Fruit fly (Drosophila melanogaster) whole organism, embryonic: ENCODE results near the gene Ssu72.

Source experiments
- BEAF-32 ChIP-seq: fragments of 200-800 bp; sonication (Bioruptor generic); optimal IDR thresholded peaks from 3 replicates; lab custom pipeline; 2017; ENCODE audit warnings: missing biosample characterization, missing genetic modification characterization, mild to moderate bottlenecking, moderate library complexity, missing genetic modification reagents
- CG10274 ChIP-seq: fragments of 200-800 bp; sonication (Bioruptor generic); optimal IDR thresholded peaks from 3 replicates; lab custom pipeline; 2017; ENCODE audit warnings: missing biosample characterization, mild to moderate bottlenecking, missing genetic modification characterization
- CG11398 ChIP-seq: fragments of 200-800 bp; sonication (Bioruptor generic); optimal IDR thresholded peaks from 2 replicates; lab custom pipeline; 2016; ENCODE audit warnings: missing biosample characterization, missing genetic modification characterization
- CG12236 ChIP-seq: fragments of 200-800 bp; sonication (Bioruptor generic); optimal IDR thresholded peaks from 2 replicates; lab custom pipeline; 2016; ENCODE audit warnings: missing biosample characterization, missing genetic modification characterization
- CG13287 ChIP-seq: fragments of 200-800 bp; sonication (Bioruptor generic); IDR thresholded peaks from 2 replicates; pipeline ENCODE4 v1.3.6; 2022; ENCODE audit warnings: missing biosample characterization, missing genetic modification characterization; ENCODE audit not compliant: partially characterized antibody
- CG1603 ChIP-seq: fragments of 200-800 bp; sonication (Bioruptor generic); optimal IDR thresholded peaks from 2 replicates; lab custom pipeline; 2019; ENCODE audit warnings: missing biosample characterization, mild to moderate bottlenecking, missing genetic modification characterization, moderate library complexity
- CG17361 ChIP-seq: fragments of 200-800 bp; sonication (Bioruptor generic); IDR thresholded peaks from 3 replicates; pipeline ENCODE4 v1.3.6; 2022; ENCODE audit warnings: missing biosample characterization, missing genetic modification characterization
- CG18764 ChIP-seq: fragments of 200-800 bp; sonication (Bioruptor generic); optimal IDR thresholded peaks from 3 replicates; lab custom pipeline; 2016; ENCODE audit warnings: missing biosample characterization, missing genetic modification characterization
- CG2116 ChIP-seq: fragments of 200-800 bp; sonication (Bioruptor generic); optimal IDR thresholded peaks from 3 replicates; lab custom pipeline; 2018; ENCODE audit warnings: missing biosample characterization, mild to moderate bottlenecking, missing genetic modification characterization
- CG34224 ChIP-seq: fragments of 200-800 bp; sonication (Bioruptor generic); IDR thresholded peaks from 3 replicates; pipeline ENCODE4 v1.3.6; 2022; ENCODE audit warnings: missing biosample characterization, missing genetic modification characterization; ENCODE audit not compliant: partially characterized antibody
- CG5180 ChIP-seq: fragments of 200-800 bp; sonication (Bioruptor generic); optimal IDR thresholded peaks from 3 replicates; lab custom pipeline; 2017; ENCODE audit warnings: missing biosample characterization, missing genetic modification characterization, mild to moderate bottlenecking, moderate library complexity, missing genetic modification reagents
- CG6272 ChIP-seq: fragments of 200-800 bp; sonication (Bioruptor generic); IDR thresholded peaks from 2 replicates; pipeline ENCODE4 v1.3.6; 2022; ENCODE audit warnings: missing biosample characterization, missing genetic modification characterization
- CG6854 ChIP-seq: fragments of 200-800 bp; sonication (Bioruptor generic); optimal IDR thresholded peaks from 3 replicates; lab custom pipeline; 2017; ENCODE audit warnings: missing biosample characterization, mild to moderate bottlenecking, missing genetic modification characterization
- CG7372 ChIP-seq: fragments of 200-800 bp; sonication (Bioruptor generic); IDR thresholded peaks from 2 replicates; pipeline ENCODE4 v1.3.6; 2022; ENCODE audit warnings: missing biosample characterization, missing genetic modification characterization
- CG7786 ChIP-seq: fragments of 200-800 bp; sonication (Bioruptor generic); optimal IDR thresholded peaks from 2 replicates; lab custom pipeline; 2016; ENCODE audit warnings: missing biosample characterization, missing genetic modification characterization
- CG7963 ChIP-seq: fragments of 200-800 bp; sonication (Bioruptor generic); IDR thresholded peaks from 3 replicates; pipeline ENCODE4 v1.3.6; 2022; ENCODE audit warnings: missing biosample characterization, missing genetic modification characterization; ENCODE audit not compliant: partially characterized antibody
- CG7987 ChIP-seq: fragments of 200-800 bp; sonication (Bioruptor generic); optimal IDR thresholded peaks from 2 replicates; lab custom pipeline; 2018; ENCODE audit warnings: missing biosample characterization, mild to moderate bottlenecking, missing genetic modification characterization, moderate library complexity
- CG9609 ChIP-seq: fragments of 200-800 bp; sonication (Bioruptor generic); optimal IDR thresholded peaks from 3 replicates; lab custom pipeline; 2016; ENCODE audit warnings: missing biosample characterization, missing genetic modification characterization
- Chrac-16 ChIP-seq: fragments of 200-800 bp; sonication (Bioruptor generic); optimal IDR thresholded peaks from 3 replicates; lab custom pipeline; 2016; ENCODE audit warnings: missing biosample characterization, missing genetic modification characterization
- Doc3 ChIP-seq: fragments of 200-800 bp; sonication (Bioruptor generic); IDR thresholded peaks from 3 replicates; pipeline ENCODE4 v1.3.6; 2022; ENCODE audit warnings: missing biosample characterization, missing genetic modification characterization; ENCODE audit not compliant: partially characterized antibody
- Dp ChIP-seq: fragments of 200-800 bp; sonication (Bioruptor generic); optimal IDR thresholded peaks from 2 replicates; lab custom pipeline; 2018; ENCODE audit warnings: missing biosample characterization, mild to moderate bottlenecking, missing genetic modification characterization, moderate library complexity
- E2f2 ChIP-seq: fragments of 200-800 bp; sonication (Bioruptor generic); IDR thresholded peaks from 2 replicates; pipeline ENCODE4 v1.3.6; 2022; ENCODE audit warnings: missing biosample characterization, missing genetic modification characterization
- Ets97D ChIP-seq: fragments of 200-800 bp; sonication (Bioruptor generic); optimal IDR thresholded peaks from 3 replicates; lab custom pipeline; 2016; ENCODE audit warnings: missing biosample characterization, missing genetic modification characterization
- MBD-R2 ChIP-seq: fragments of 200-800 bp; sonication (Bioruptor generic); IDR thresholded peaks from 2 replicates; pipeline ENCODE4 v1.3.6; 2022; ENCODE audit warnings: missing biosample characterization, missing genetic modification characterization
- Mad ChIP-seq: fragments of 200-800 bp; sonication (Bioruptor generic); optimal IDR thresholded peaks from 2 replicates; lab custom pipeline; 2016; ENCODE audit warnings: missing biosample characterization, missing genetic modification characterization
- Med ChIP-seq: fragments of 200-800 bp; sonication (Bioruptor generic); peaks from one replicate; lab custom pipeline; 2016; ENCODE audit warnings: missing biosample characterization, missing genetic modification characterization, mild to moderate bottlenecking, inconsistent platforms, moderate library complexity
- Opbp ChIP-seq: fragments of 200-800 bp; sonication (Bioruptor generic); IDR thresholded peaks from 3 replicates; pipeline ENCODE4 v1.3.6; 2022; ENCODE audit warnings: missing biosample characterization, missing genetic modification characterization; ENCODE audit not compliant: partially characterized antibody
- Scr ChIP-seq: fragments of 200-800 bp; sonication (Bioruptor generic); IDR thresholded peaks from 2 replicates; pipeline ENCODE4 v1.3.6; 2022; ENCODE audit warnings: missing biosample characterization, missing genetic modification characterization; ENCODE audit not compliant: partially characterized antibody
- YL-1 ChIP-seq: fragments of 200-800 bp; sonication (Bioruptor generic); optimal IDR thresholded peaks from 3 replicates; lab custom pipeline; 2017; ENCODE audit warnings: missing biosample characterization, mild to moderate bottlenecking, missing genetic modification characterization
- ato ChIP-seq: fragments of 200-800 bp; sonication (Bioruptor generic); IDR thresholded peaks from 2 replicates; pipeline ENCODE4 v1.3.6; 2022; ENCODE audit warnings: missing biosample characterization, missing genetic modification characterization; ENCODE audit not compliant: partially characterized antibody
- bab2 ChIP-seq: fragments of 200-800 bp; sonication (Bioruptor generic); optimal IDR thresholded peaks from 2 replicates; lab custom pipeline; 2016; ENCODE audit warnings: missing biosample characterization, missing genetic modification characterization
- crp ChIP-seq, 2 experiments: fragments of 200-800 bp; sonication (Bioruptor generic); optimal IDR thresholded peaks; 2 replicates in 1 of 2; 3 replicates in 1 of 2; lab custom pipeline; 2017; ENCODE audit warnings: missing biosample characterization in 2 of 2, missing genetic modification characterization in 2 of 2, mild to moderate bottlenecking in 1 of 2, moderate library complexity in 1 of 2
- cwo ChIP-seq: fragments of 200-800 bp; sonication (Bioruptor generic); optimal IDR thresholded peaks from 3 replicates; lab custom pipeline; 2017; ENCODE audit warnings: missing biosample characterization, missing genetic modification characterization, mild to moderate bottlenecking, moderate library complexity, missing genetic modification reagents
- eve ChIP-seq, 2 experiments: fragments of >200 bp; optimal IDR thresholded peaks; 2 replicates each; lab custom pipeline; 2017; ENCODE audit warnings: missing biosample characterization in 2 of 2, missing genetic modification characterization in 2 of 2
- hbn ChIP-seq: fragments of 200-800 bp; sonication (Bioruptor generic); IDR thresholded peaks from 2 replicates; pipeline ENCODE4 v1.3.6; 2022; ENCODE audit warnings: missing biosample characterization, missing genetic modification characterization; ENCODE audit not compliant: partially characterized antibody
- knrl ChIP-seq: fragments of 200-800 bp; sonication (Bioruptor generic); IDR thresholded peaks from 3 replicates; pipeline ENCODE4 v1.3.6; 2022; ENCODE audit warnings: missing biosample characterization, missing genetic modification characterization; ENCODE audit not compliant: partially characterized antibody
- mirr ChIP-seq: fragments of 200-800 bp; sonication (Bioruptor generic); optimal IDR thresholded peaks from 3 replicates; lab custom pipeline; 2018; ENCODE audit warnings: missing biosample characterization, mild to moderate bottlenecking, missing genetic modification characterization
- mld ChIP-seq: fragments of 200-800 bp; sonication (Bioruptor generic); IDR thresholded peaks from 3 replicates; pipeline ENCODE4 v1.3.6; 2022; ENCODE audit warnings: missing biosample characterization, missing genetic modification characterization; ENCODE audit not compliant: partially characterized antibody
- nmo ChIP-seq: fragments of 200-800 bp; sonication (Bioruptor generic); optimal IDR thresholded peaks from 2 replicates; lab custom pipeline; 2018; ENCODE audit warnings: missing biosample characterization, mild to moderate bottlenecking, missing genetic modification characterization, moderate library complexity
- pb ChIP-seq: fragments of 200-800 bp; sonication (Bioruptor generic); optimal IDR thresholded peaks from 3 replicates; lab custom pipeline; 2016; ENCODE audit warnings: missing biosample characterization, missing genetic modification characterization
- pfk ChIP-seq: fragments of 200-800 bp; sonication (Bioruptor generic); optimal IDR thresholded peaks from 2 replicates; lab custom pipeline; 2018; ENCODE audit warnings: missing biosample characterization, mild to moderate bottlenecking, missing genetic modification characterization, moderate library complexity
- pzg ChIP-seq: fragments of 200-800 bp; sonication (Bioruptor generic); optimal IDR thresholded peaks from 3 replicates; lab custom pipeline; 2018; ENCODE audit warnings: missing biosample characterization, mild to moderate bottlenecking, missing genetic modification characterization, moderate library complexity
- sug ChIP-seq: fragments of 200-800 bp; optimal IDR thresholded peaks from 2 replicates; lab custom pipeline; 2019; ENCODE audit warnings: missing biosample characterization, mild to moderate bottlenecking, missing genetic modification characterization, moderate library complexity
- toy ChIP-seq: fragments of 200-800 bp; sonication (Bioruptor generic); IDR thresholded peaks from 2 replicates; pipeline ENCODE4 v1.3.6; 2022; ENCODE audit warnings: missing biosample characterization, missing genetic modification characterization
- trem ChIP-seq: fragments of 200-800 bp; optimal IDR thresholded peaks from 3 replicates; lab custom pipeline; 2019; ENCODE audit warnings: missing biosample characterization, mild to moderate bottlenecking, missing genetic modification characterization, moderate library complexity
- twi ChIP-seq: fragments of 200-800 bp; optimal IDR thresholded peaks from 2 replicates; lab custom pipeline; 2019; ENCODE audit warnings: missing biosample characterization, mild to moderate bottlenecking, missing genetic modification characterization, moderate library complexity
- vnd ChIP-seq: fragments of 200-800 bp; sonication (Bioruptor generic); IDR thresholded peaks from 3 replicates; pipeline ENCODE4 v1.3.6; 2022; ENCODE audit warnings: missing biosample characterization, missing genetic modification characterization; ENCODE audit not compliant: partially characterized antibody
- wdn ChIP-seq: fragments of 200-800 bp; sonication (Bioruptor generic); IDR thresholded peaks from 2 replicates; pipeline ENCODE4 v1.3.6; 2022; ENCODE audit warnings: missing biosample characterization, missing genetic modification characterization

The Ssu72 gene

dm6 chrX:19615990-19616663 is 48.2 kb upstream of the Ssu72 start, which contains the start of gene CG14210:
Gene CG14210 (plus strand): TSS chrX:19616196.
- TF ChIP-seq hbn (GFP tag; lab: Robert Waterston, UW) (peak; percentile 60), BEAF-32 (GFP tag; lab: Kevin White, UChicago) (peak; percentile 57), CG18764 (GFP tag; lab: Kevin White, UChicago) (no peak), pb (no peak), crp (GFP tag; optimal IDR thresholded peaks at IDR 0.05; lab: Kevin White, UChicago) (peak; percentile 3 to 84), CG7987 (GFP tag; lab: Kevin White, UChicago) (peak; percentile 2), trem (peak; percentile 45), CG5180 (no peak), Med (GFP tag; lab: Kevin White, UChicago) (peak; percentile 7), bab2 (no peak), mirr (peak; percentile 8), eve (GFP tag; optimal IDR thresholded peaks at IDR 0.05; lab: Kevin White, UChicago) (no peak), CG7786 (GFP tag; lab: Kevin White, UChicago) (no peak), CG11398 (GFP tag; lab: Kevin White, UChicago) (no peak), sug (tag; lab: Kevin White, UChicago) (peak; percentile 25), knrl (GFP tag; lab: Robert Waterston, UW) (peak; percentile 45; the same call in 2 of the 3 replicates), cwo (GFP tag; lab: Kevin White, UChicago) (peak; percentile 77), twi (tag; lab: Kevin White, UChicago) (peak; percentile 30), CG9609 (GFP tag; lab: Kevin White, UChicago) (no peak), CG6272 (GFP tag; lab: Robert Waterston, UW) (no peak), YL-1 (GFP tag; lab: Kevin White, UChicago) (peak; percentile 52), CG1603 (peak; percentile 50), CG13287 (GFP tag; lab: Robert Waterston, UW) (peak; percentile 71), wdn (GFP tag; lab: Robert Waterston, UW) (no peak), toy (no peak), pzg (GFP tag; lab: Kevin White, UChicago) (peak; percentile 57), E2f2 (GFP tag; lab: Robert Waterston, UW) (peak; percentile 91), nmo (GFP tag; lab: Kevin White, UChicago) (no peak), CG7372 (GFP tag; lab: Robert Waterston, UW) (no peak), vnd (GFP tag; lab: Robert Waterston, UW) (peak; percentile 65), ato (peak; percentile 69), Dp (GFP tag; lab: Kevin White, UChicago) (peak; percentile 84), Opbp (GFP tag; lab: Robert Waterston, UW) (peak; percentile 72; the same call in 2 of the 3 replicates), Ets97D (GFP tag; lab: Kevin White, UChicago) (peak; percentile 32), Mad (GFP tag; lab: Kevin White, UChicago) (no peak), MBD-R2 (GFP tag; lab: Robert Waterston, UW) (peak; percentile 70), pfk (GFP tag; lab: Kevin White, UChicago) (peak; percentile 70), CG6854 (no peak), CG17361 (GFP tag; lab: Robert Waterston, UW) (no peak), CG10274 (GFP tag; lab: Kevin White, UChicago) (no peak), Doc3 (GFP tag; lab: Robert Waterston, UW) (peak; percentile 49; the same call in 2 of the 3 replicates), mld (0 out of 3 replicates have a peak, but pooled peaks have one; percentile 53), CG34224 (peak; percentile 73), CG7963 (GFP tag; lab: Robert Waterston, UW) (peak; percentile 66; the same call in 2 of the 3 replicates), Scr (peak; percentile 66), CG2116 (peak; percentile 97), CG12236 (GFP tag; lab: Kevin White, UChicago) (no peak), Chrac-16 (GFP tag; lab: Kevin White, UChicago) (no peak)
